Fruit fly (Drosophila melanogaster): ENCODE data around the gene CkIalpha.

CkIalpha gene

dm6 chrX:12670530-12671285, 17.3 kb downstream of the CkIalpha start (continued):
- no peak for TF ChIP-seq CG2129 (GFP tag; IDR thresholded peaks at IDR 0.05; ENCODE audit: partially characterized antibody)
- TF ChIP-seq dysf (GFP tag; IDR thresholded peaks at IDR 0.05) = no peak
- 0 out of 3 replicates have a peak, but pooled peaks have one; percentile 2 for TF ChIP-seq CG34422 (GFP tag; IDR thresholded peaks at IDR 0.05)
- TF ChIP-seq gcm2 (GFP tag; optimal IDR thresholded peaks at IDR 0.05) = no peak
- peak; percentile 93 for TF ChIP-seq crol (GFP tag; IDR thresholded peaks at IDR 0.05)
- peak; percentile 0 for TF ChIP-seq pros (GFP tag; optimal IDR thresholded peaks at IDR 0.05)
- no peak for TF ChIP-seq ap (GFP tag; IDR thresholded peaks at IDR 0.05)
- TF ChIP-seq CG12769 (tag; optimal IDR thresholded peaks at IDR 0.05) = peak; percentile 82
- peak; percentile 62 for TF ChIP-seq kni (GFP tag; optimal IDR thresholded peaks at IDR 0.05)
- no peak for TF ChIP-seq CG10462 (GFP tag; optimal IDR thresholded peaks at IDR 0.05)
- no peak for TF ChIP-seq Abd-B (GFP tag; optimal IDR thresholded peaks at IDR 0.05)
- no peak for TF ChIP-seq Tbp (GFP tag; optimal IDR thresholded peaks at IDR 0.05)
- no peak for TF ChIP-seq Gug (GFP tag; IDR thresholded peaks at IDR 0.05)
- no peak for TF ChIP-seq Nf-YA (GFP tag; IDR thresholded peaks at IDR 0.05)
- no peak for TF ChIP-seq CG12104 (GFP tag; optimal IDR thresholded peaks at IDR 0.05)
- TF ChIP-seq pfk (GFP tag; optimal IDR thresholded peaks at IDR 0.05) = peak; percentile 87
- TF ChIP-seq CG8290 (GFP tag; optimal IDR thresholded peaks at IDR 0.05) = no peak
- peak in 1 of 2 experiments; percentile 33 for TF ChIP-seq CG8290 (tag; optimal IDR thresholded peaks at IDR 0.05)
- TF ChIP-seq CrebB (tag; optimal IDR thresholded peaks at IDR 0.05) = no peak
- peak; percentile 61 for TF ChIP-seq CG13894 (tag; optimal IDR thresholded peaks at IDR 0.05)
- no peak for TF ChIP-seq tll (GFP tag; optimal IDR thresholded peaks at IDR 0.05)
- no peak for TF ChIP-seq CG32532 (GFP tag; IDR thresholded peaks at IDR 0.05)

dm6 chrX:12672317-12673172, 19.1 kb downstream of the CkIalpha start:
- no peak for TF ChIP-seq sr (GFP tag; IDR thresholded peaks at IDR 0.05)
- no peak for TF ChIP-seq CG1602 (GFP tag; optimal IDR thresholded peaks at IDR 0.05)
- TF ChIP-seq Pdp1 (GFP tag; optimal IDR thresholded peaks at IDR 0.05) = peak in 1 of 2 experiments; percentile 76
- no peak for TF ChIP-seq CG3838 (GFP tag; optimal IDR thresholded peaks at IDR 0.05)
- TF ChIP-seq CG13287 (GFP tag; IDR thresholded peaks at IDR 0.05; ENCODE audit: partially characterized antibody) = no peak
- TF ChIP-seq CG4404 (GFP tag; IDR thresholded peaks at IDR 0.05) = no peak
- no peak for TF ChIP-seq CoRest (tag; optimal IDR thresholded peaks at IDR 0.05)
- no peak for TF ChIP-seq Antp (GFP tag; optimal IDR thresholded peaks at IDR 0.05)
- no peak for TF ChIP-seq Atf3 (GFP tag; optimal IDR thresholded peaks at IDR 0.05)
- TF ChIP-seq psq (GFP tag; optimal IDR thresholded peaks at IDR 0.05) = no peak
- TF ChIP-seq MESR4 (GFP tag; optimal IDR thresholded peaks at IDR 0.05) = no peak
- TF ChIP-seq Fer2 (tag; optimal IDR thresholded peaks at IDR 0.05) = no peak
- TF ChIP-seq ci (GFP tag; IDR thresholded peaks at IDR 0.05) = 0 out of 3 replicates have a peak, but pooled peaks have one; percentile 22
- TF ChIP-seq Jarid2 (GFP tag; optimal IDR thresholded peaks at IDR 0.05) = no peak
- peak; percentile 5 for TF ChIP-seq CG15011 (GFP tag; optimal IDR thresholded peaks at IDR 0.05)
- TF ChIP-seq chif (GFP tag; optimal IDR thresholded peaks at IDR 0.05) = no peak
- no peak for TF ChIP-seq Vsx1 (GFP tag; optimal IDR thresholded peaks at IDR 0.05)
- no peak for TF ChIP-seq CG1792 (GFP tag; optimal IDR thresholded peaks at IDR 0.05)
- TF ChIP-seq tgo (GFP tag; IDR thresholded peaks at IDR 0.05) = no peak
- no peak for TF ChIP-seq CG34224 (GFP tag; IDR thresholded peaks at IDR 0.05; ENCODE audit: partially characterized antibody)
- peak; percentile 17; the same call in 1 of the 2 replicates for TF ChIP-seq Adf1 (GFP tag; IDR thresholded peaks at IDR 0.05)
- TF ChIP-seq unpg (GFP tag; optimal IDR thresholded peaks at IDR 0.05) = peak; percentile 12
- no peak for TF ChIP-seq CG7786 (GFP tag; optimal IDR thresholded peaks at IDR 0.05)
- TF ChIP-seq CG32767 (GFP tag; IDR thresholded peaks at IDR 0.05) = no peak
- no peak for TF ChIP-seq CG10654 (GFP tag; optimal IDR thresholded peaks at IDR 0.05)
- TF ChIP-seq aop (GFP tag; IDR thresholded peaks at IDR 0.05) = no peak

Data from whole organism, embryonic.